Fruit fly (Drosophila melanogaster) whole organism: ENCODE data around the gene CG12637.
"Not testable (repeated sequence)": the region's sequence is repeated elsewhere in the genome, so short reads cannot be mapped to it uniquely, and the experiment has no call there.

ENCODE experiments used
- CG8478 ChIP-seq: fragments of >200 bp; optimal IDR thresholded peaks from 2 replicates; lab custom pipeline; 2018; ENCODE audit warnings: inconsistent platforms
- Dll ChIP-seq: fragments of >200 bp; optimal IDR thresholded peaks from 2 replicates; lab custom pipeline; 2017
- EcR ChIP-seq, 2 experiments: fragments of >200 bp; optimal IDR thresholded peaks; 2 replicates each; lab custom pipeline; 2017; ENCODE audit warnings: missing biosample characterization in 2 of 2, missing genetic modification characterization in 2 of 2, missing genetic modification reagents in 2 of 2
- pan ChIP-seq: fragments of >200 bp; optimal IDR thresholded peaks from 2 replicates; lab custom pipeline; 2017
- psq ChIP-seq: fragments of >200 bp; optimal IDR thresholded peaks from 2 replicates; lab custom pipeline; 2017
- usp ChIP-seq: fragments of >200 bp; optimal IDR thresholded peaks from 2 replicates; lab custom pipeline; 2017; ENCODE audit warnings: missing biosample characterization, missing genetic modification characterization, mixed read lengths

Gene CG12637

DNA sequence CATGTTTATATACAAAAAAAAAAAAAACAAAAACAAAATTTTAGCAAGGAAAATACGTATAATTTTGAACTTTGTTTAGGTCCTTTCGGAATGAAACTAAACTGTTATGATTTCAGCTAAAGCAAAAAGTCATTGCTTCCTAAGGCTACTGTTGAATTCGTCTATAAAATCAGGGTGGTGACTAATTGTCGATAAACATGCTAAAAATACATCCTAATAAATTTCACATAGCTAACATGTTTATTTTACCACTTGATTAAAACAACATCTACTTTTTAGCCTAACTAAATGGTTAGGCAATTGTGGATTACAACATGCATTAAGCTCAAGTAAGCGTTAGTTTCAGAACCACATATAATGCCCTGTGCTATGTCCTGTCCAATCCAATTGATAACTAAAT, at the start of gene CG12637:
TSS of gene CG12637 (minus strand) at position 101 of the 400 bp plus-strand sequence.
- no peak for TF ChIP-seq pan (lab: Kevin White, UChicago)
- TF ChIP-seq psq (lab: Kevin White, UChicago), result no peak
- no peak for TF ChIP-seq Dll (lab: Kevin White, UChicago)
- no peak for TF ChIP-seq CG8478 (lab: Kevin White, UChicago)
- TF ChIP-seq EcR (GFP tag; optimal IDR thresholded peaks at IDR 0.05; lab: Kevin White, UChicago), result no peak
- no peak for TF ChIP-seq usp (GFP tag; lab: Kevin White, UChicago)

dm6 chrX:10721901-10722479, 48.7 kb upstream of the CG12637 start:
- TF ChIP-seq usp (GFP tag; lab: Kevin White, UChicago) (no peak), pan (lab: Kevin White, UChicago) (no peak), Dll (lab: Kevin White, UChicago) (no peak), CG8478 (lab: Kevin White, UChicago) (no peak), psq (lab: Kevin White, UChicago) (no peak), EcR (GFP tag; optimal IDR thresholded peaks at IDR 0.05; lab: Kevin White, UChicago) (no peak)

DNA sequence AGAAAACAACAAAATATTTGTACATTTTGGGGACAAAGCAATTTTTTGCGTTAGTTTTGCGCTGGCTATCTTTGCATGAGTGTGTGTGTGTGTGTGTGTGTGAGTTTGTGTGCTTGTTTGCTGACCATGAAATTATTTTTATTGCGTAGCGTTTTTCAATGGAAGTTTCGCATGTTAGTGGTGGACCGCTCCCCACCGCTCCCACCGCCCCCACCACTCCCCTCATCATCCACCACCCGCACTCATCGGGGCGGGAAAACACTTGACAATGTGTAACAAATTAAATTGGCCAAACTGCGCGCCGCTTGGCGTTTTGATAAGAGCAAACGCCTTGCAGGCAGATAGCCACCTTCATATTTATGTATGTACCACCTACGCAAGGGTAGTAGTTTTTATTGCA, 46.0 kb upstream of the CG12637 start:
- no peak for TF ChIP-seq psq (lab: Kevin White, UChicago)
- no peak for TF ChIP-seq pan (lab: Kevin White, UChicago)

DNA sequence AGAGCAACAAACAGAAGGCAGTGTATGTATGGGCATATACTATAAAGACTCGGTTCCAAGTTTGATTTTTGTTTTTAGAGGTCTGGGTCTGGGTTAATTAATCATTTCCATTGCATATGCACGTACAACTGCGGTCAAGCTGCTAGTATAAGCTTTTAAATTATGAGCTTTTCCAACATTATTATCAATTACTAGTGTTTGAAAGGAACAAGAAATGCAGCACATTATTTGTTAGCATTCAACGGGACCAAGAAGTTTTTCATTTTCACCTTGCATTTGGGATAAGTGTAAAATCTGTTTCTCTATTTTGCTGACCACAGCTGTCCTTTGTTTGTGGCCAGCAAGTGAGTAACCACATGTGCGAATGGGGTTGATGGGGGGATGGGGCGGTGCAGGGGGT, 44.6 kb upstream of the CG12637 start:
- TF ChIP-seq EcR (GFP tag; optimal IDR thresholded peaks at IDR 0.05; lab: Kevin White, UChicago) (no peak), CG8478 (lab: Kevin White, UChicago) (no peak), Dll (lab: Kevin White, UChicago) (no peak), pan (lab: Kevin White, UChicago) (no peak), psq (lab: Kevin White, UChicago) (no peak), usp (GFP tag; lab: Kevin White, UChicago) (no peak)

DNA sequence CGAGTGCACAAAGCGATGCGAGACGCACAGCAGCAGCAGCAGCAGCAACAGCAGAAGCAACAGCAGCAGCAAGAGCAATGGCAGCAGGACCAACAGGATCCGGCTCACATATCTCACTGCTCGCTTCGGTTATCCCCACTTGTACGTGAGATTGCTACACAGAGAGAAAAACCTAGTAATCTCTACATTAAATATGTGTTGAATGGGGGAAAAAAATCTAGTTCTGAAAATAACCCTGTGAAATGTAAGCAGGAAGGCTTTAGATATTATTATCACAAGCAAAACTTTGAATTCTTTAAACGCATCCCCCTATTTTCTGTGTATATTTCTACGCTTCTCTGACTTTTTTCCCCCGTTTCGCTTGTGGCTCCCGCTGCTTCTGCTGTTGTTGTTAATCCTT, 24.5 kb upstream of the CG12637 start:
- no peak for TF ChIP-seq Dll (lab: Kevin White, UChicago)
- no peak for TF ChIP-seq CG8478 (lab: Kevin White, UChicago)
- TF ChIP-seq EcR (GFP tag; optimal IDR thresholded peaks at IDR 0.05; lab: Kevin White, UChicago), result no peak
- no peak for TF ChIP-seq usp (GFP tag; lab: Kevin White, UChicago)
- TF ChIP-seq psq (lab: Kevin White, UChicago), result no peak
- no peak for TF ChIP-seq pan (lab: Kevin White, UChicago)

- not testable (repeated sequence) for TF ChIP-seq pan (lab: Kevin White, UChicago); usp (GFP tag; lab: Kevin White, UChicago); EcR (GFP tag; optimal IDR thresholded peaks at IDR 0.05; lab: Kevin White, UChicago)
Observed at dm6 chrX:10661743-10662142, 11.5 kb downstream of the CG12637 start, which contains the start of gene Rab9E. Rab9E (minus strand) TSS chrX:10661843.

DNA sequence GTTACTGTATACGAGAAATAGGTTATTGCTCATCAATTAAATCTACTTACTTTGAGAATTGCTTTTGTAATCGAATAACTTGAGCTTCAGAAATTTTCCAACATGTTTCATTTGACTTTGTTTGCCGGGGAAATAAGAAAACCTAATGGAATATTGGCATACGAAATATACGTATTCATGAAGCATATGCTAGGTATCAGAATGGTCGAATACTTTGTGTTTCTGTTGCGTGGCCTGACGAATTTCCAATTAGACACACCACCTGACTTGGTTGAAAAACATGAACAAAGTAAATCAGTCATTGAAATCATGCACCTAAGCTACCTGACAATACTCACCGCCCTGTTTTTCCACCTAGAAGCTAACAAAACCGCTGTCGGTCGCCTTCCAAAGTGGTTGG, 15.9 kb downstream of the CG12637 start, which contains the start of gene CG2111:
TSS of gene CG2111 (plus strand) at position 301 of the 400 bp plus-strand sequence.
- no peak for TF ChIP-seq EcR (GFP tag; optimal IDR thresholded peaks at IDR 0.05; lab: Kevin White, UChicago)
- TF ChIP-seq CG8478 (lab: Kevin White, UChicago), result no peak
- TF ChIP-seq usp (GFP tag; lab: Kevin White, UChicago), result no peak
- no peak for TF ChIP-seq pan (lab: Kevin White, UChicago)
- no peak for TF ChIP-seq Dll (lab: Kevin White, UChicago)
- no peak for TF ChIP-seq psq (lab: Kevin White, UChicago)

dm6 chrX:10656216-10656615, 17.1 kb downstream of the CG12637 start:
- no peak for TF ChIP-seq Dll (lab: Kevin White, UChicago)
- no peak for TF ChIP-seq EcR (GFP tag; optimal IDR thresholded peaks at IDR 0.05; lab: Kevin White, UChicago)
- no peak for TF ChIP-seq CG8478 (lab: Kevin White, UChicago)
- TF ChIP-seq pan (lab: Kevin White, UChicago), result no peak
- TF ChIP-seq usp (GFP tag; lab: Kevin White, UChicago), result no peak
- no peak for TF ChIP-seq psq (lab: Kevin White, UChicago)

dm6 chrX:10642233-10642751, 31.0 kb downstream of the CG12637 start:
- no peak for TF ChIP-seq Dll (lab: Kevin White, UChicago)
- no peak for TF ChIP-seq psq (lab: Kevin White, UChicago)

- TF ChIP-seq pan (lab: Kevin White, UChicago) (no peak), CG8478 (lab: Kevin White, UChicago) (no peak), EcR (GFP tag; optimal IDR thresholded peaks at IDR 0.05; lab: Kevin White, UChicago) (no peak), usp (GFP tag; lab: Kevin White, UChicago) (no peak), Dll (lab: Kevin White, UChicago) (no peak), psq (lab: Kevin White, UChicago) (no peak)
Observed at dm6 chrX:10628874-10629273, 44.4 kb downstream of the CG12637 start.

DNA sequence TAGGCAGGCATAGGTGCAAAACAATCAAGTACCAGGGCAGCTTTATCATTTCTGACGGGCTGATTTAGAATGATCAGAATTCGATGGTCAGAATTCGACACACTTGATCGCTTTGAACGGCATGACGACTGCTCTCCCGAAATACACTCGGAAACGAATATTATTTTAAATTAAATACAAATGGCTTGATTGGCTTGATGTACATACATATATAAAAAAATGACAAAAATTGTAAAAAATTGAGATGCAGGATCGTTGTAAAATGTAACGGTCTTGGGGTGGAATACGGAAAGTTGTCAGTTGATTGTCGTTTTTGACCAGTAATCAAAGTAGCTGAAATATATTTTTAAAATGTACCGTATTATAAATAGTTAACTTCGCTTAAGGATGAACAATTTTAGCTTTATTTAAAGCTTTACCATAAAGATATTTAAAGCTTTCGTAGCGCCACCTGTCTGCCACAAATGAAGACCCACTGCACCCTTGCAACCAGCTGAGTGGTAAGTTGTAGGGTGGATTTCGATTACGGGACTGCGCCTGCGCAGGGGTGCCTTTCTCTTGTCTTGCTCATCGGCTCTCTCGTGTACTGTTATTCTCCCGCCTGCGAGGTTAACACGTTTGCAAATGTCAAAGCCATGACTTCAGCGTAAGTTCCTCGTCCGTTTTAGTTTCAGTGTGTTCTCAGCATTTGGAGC, 46.1 kb downstream of the CG12637 start, which contains the start of the genes CG9806 and X11Lbeta:
TSS of gene CG9806 (minus strand) at position 51 of the 695 bp plus-strand sequence.
TSS of gene X11Lbeta (plus strand) at position 676 of the 695 bp plus-strand sequence.
- TF ChIP-seq Dll (lab: Kevin White, UChicago) (no peak), psq (lab: Kevin White, UChicago) (no peak), EcR (GFP tag; optimal IDR thresholded peaks at IDR 0.05; lab: Kevin White, UChicago) (no peak), pan (lab: Kevin White, UChicago) (no peak), usp (GFP tag; lab: Kevin White, UChicago) (no peak), CG8478 (lab: Kevin White, UChicago) (no peak)
